Worm (Caenorhabditis elegans) whole organism, young adult: ENCODE results near the gene EEED8.18.

Source experiments
- B0019.2 ChIP-seq: fragments of 200-800 bp; sonication (Bioruptor generic); conservative IDR thresholded peaks from 2 replicates; pipeline ENCODE4 v1.3.6; 2022; ENCODE audit warnings: missing genetic modification reagents, missing genetic modification characterization, missing compliant biosample characterization
- B0336.3 ChIP-seq: fragments of 200-800 bp; sonication (Bioruptor generic); IDR thresholded peaks from 2 replicates; pipeline ENCODE4 v1.3.6; 2022; ENCODE audit warnings: missing genetic modification characterization, missing compliant biosample characterization
- F52B5.7 ChIP-seq: sonication (generic microtip); optimal IDR thresholded peaks from 2 replicates; lab custom pipeline; 2016; ENCODE audit warnings: mild to moderate bottlenecking, missing genetic modification characterization, missing compliant biosample characterization
- F55B11.4 ChIP-seq: sonication (generic microtip); optimal IDR thresholded peaks from 2 replicates; lab custom pipeline; 2016; ENCODE audit warnings: missing compliant biosample characterization, missing genetic modification characterization, borderline replicate concordance; ENCODE audit not compliant: insufficient read depth
- F57C9.4 ChIP-seq: sonication (generic microtip); optimal IDR thresholded peaks from 2 replicates; lab custom pipeline; 2017; ENCODE audit warnings: mild to moderate bottlenecking, missing genetic modification characterization, missing compliant biosample characterization
- aptf-3 ChIP-seq: fragments of 200-800 bp; sonication (Bioruptor generic); IDR thresholded peaks from 2 replicates; pipeline ENCODE4 v1.3.6; 2022; ENCODE audit warnings: missing genetic modification characterization, missing compliant biosample characterization
- attf-6 ChIP-seq: fragments of 200-800 bp; sonication (Bioruptor generic); IDR thresholded peaks from 2 replicates; pipeline ENCODE4 v1.3.6; 2022; ENCODE audit warnings: missing genetic modification reagents, missing genetic modification characterization, missing compliant biosample characterization
- ccch-3 ChIP-seq: fragments of 200-800 bp; sonication (Bioruptor generic); optimal IDR thresholded peaks from 2 replicates; lab custom pipeline; 2018; ENCODE audit warnings: mild to moderate bottlenecking, missing genetic modification characterization, missing compliant biosample characterization
- cebp-1 ChIP-seq, 2 experiments: fragments of 200-800 bp in 1 of 2; sonication (Bioruptor generic) in 1 of 2; sonication (generic microtip) in 1 of 2; IDR thresholded peaks in 1 of 2; optimal IDR thresholded peaks in 1 of 2; 2 replicates each; pipeline versions ENCODE4 v1.3.6 to Lab custom; 2017 to 2022; ENCODE audit warnings: missing compliant biosample characterization in 2 of 2, missing genetic modification characterization in 2 of 2, mild to moderate bottlenecking in 1 of 2, missing genetic modification reagents in 1 of 2, moderate library complexity in 1 of 2
- cebp-2 ChIP-seq: fragments of 200-800 bp; sonication (Bioruptor generic); IDR thresholded peaks from 2 replicates; pipeline ENCODE4 v1.3.6; 2022; ENCODE audit warnings: missing genetic modification characterization, missing compliant biosample characterization
- ceh-27 ChIP-seq: fragments of 200-800 bp; sonication (Bioruptor generic); optimal IDR thresholded peaks from 2 replicates; lab custom pipeline; 2018; ENCODE audit warnings: mild to moderate bottlenecking, missing genetic modification characterization, moderate library complexity, missing compliant biosample characterization
- ceh-91 ChIP-seq: fragments of 200-800 bp; sonication (Bioruptor generic); IDR thresholded peaks from 2 replicates; pipeline ENCODE4 v1.3.6; 2022; ENCODE audit warnings: missing genetic modification reagents, missing genetic modification characterization, missing compliant biosample characterization
- die-1 ChIP-seq: sonication (generic microtip); optimal IDR thresholded peaks from 2 replicates; lab custom pipeline; 2016; ENCODE audit warnings: missing genotype, mild to moderate bottlenecking, missing genetic modification characterization, missing compliant biosample characterization
- dox-1 ChIP-seq: fragments of 200-800 bp; sonication (Bioruptor generic); IDR thresholded peaks from 2 replicates; pipeline ENCODE4 v1.3.6; 2022; ENCODE audit warnings: missing genetic modification reagents, missing genetic modification characterization, missing compliant biosample characterization
- egl-44 ChIP-seq: fragments of 200-800 bp; sonication (Bioruptor generic); IDR thresholded peaks from 2 replicates; pipeline ENCODE4 v1.3.6; 2022; ENCODE audit warnings: missing genetic modification reagents, missing genetic modification characterization, missing compliant biosample characterization
- ets-4 ChIP-seq: fragments of 200-800 bp; sonication (Bioruptor generic); optimal IDR thresholded peaks from 2 replicates; lab custom pipeline; 2018; ENCODE audit warnings: mild to moderate bottlenecking, missing genetic modification characterization, missing compliant biosample characterization
- hmg-1.2 ChIP-seq: fragments of 200-800 bp; sonication (Bioruptor generic); IDR thresholded peaks from 2 replicates; pipeline ENCODE4 v1.3.6; 2022; ENCODE audit warnings: missing genetic modification reagents, missing genetic modification characterization, missing compliant biosample characterization
- hrde-1 ChIP-seq: sonication (generic microtip); optimal IDR thresholded peaks from 2 replicates; lab custom pipeline; 2016; ENCODE audit warnings: missing genetic modification characterization, mild to moderate bottlenecking, missing compliant biosample characterization, moderate library complexity, missing genotype, missing genetic modification reagents, borderline replicate concordance
- lag-1 ChIP-seq: fragments of 200-800 bp; sonication (Bioruptor generic); IDR thresholded peaks from 2 replicates; pipeline ENCODE4 v1.3.6; 2022; ENCODE audit warnings: missing genetic modification reagents, missing genetic modification characterization, missing compliant biosample characterization
- let-607 ChIP-seq, 2 experiments: fragments of 200-800 bp in 1 of 2; sonication (Bioruptor generic) in 1 of 2; sonication (generic microtip) in 1 of 2; optimal IDR thresholded peaks; 2 replicates each; lab custom pipeline; 2016 to 2018; ENCODE audit warnings: mild to moderate bottlenecking in 2 of 2, missing compliant biosample characterization in 2 of 2, missing genetic modification characterization in 2 of 2, moderate library complexity in 2 of 2, missing genotype in 1 of 2
- madf-10 ChIP-seq: sonication (generic microtip); optimal IDR thresholded peaks from 2 replicates; lab custom pipeline; 2016; ENCODE audit warnings: mild to moderate bottlenecking, missing genetic modification characterization, missing compliant biosample characterization
- madf-6 ChIP-seq: fragments of 200-800 bp; sonication (Bioruptor generic); IDR thresholded peaks from 2 replicates; pipeline ENCODE4 v1.3.6; 2022; ENCODE audit warnings: missing genetic modification reagents, missing genetic modification characterization, missing compliant biosample characterization
- madf-8 ChIP-seq: fragments of 200-800 bp; sonication (Bioruptor generic); conservative IDR thresholded peaks from 2 replicates; pipeline ENCODE4 v1.3.6; 2022; ENCODE audit warnings: missing genetic modification reagents, missing genetic modification characterization, missing compliant biosample characterization
- mcd-1 ChIP-seq: fragments of 200-800 bp; sonication (Bioruptor generic); IDR thresholded peaks from 2 replicates; pipeline ENCODE4 v1.3.6; 2022; ENCODE audit warnings: missing genetic modification reagents, missing genetic modification characterization, missing compliant biosample characterization
- mes-4 ChIP-seq: sonication (generic microtip); optimal IDR thresholded peaks from 2 replicates; lab custom pipeline; 2016; ENCODE audit warnings: missing genotype, missing genetic modification characterization, missing compliant biosample characterization
- mxl-1 ChIP-seq: sonication (generic microtip); optimal IDR thresholded peaks from 2 replicates; lab custom pipeline; 2016; ENCODE audit warnings: missing genetic modification characterization, missing compliant biosample characterization
- pha-4 ChIP-seq: fragments of 150-350 bp; sonication (generic microtip); optimal IDR thresholded peaks from 2 replicates; lab custom pipeline; 2014; ENCODE audit warnings: missing biosample characterization, missing genetic modification reagents, missing genetic modification characterization
- rcor-1 ChIP-seq: fragments of 200-800 bp; sonication (Bioruptor generic); IDR thresholded peaks from 2 replicates; pipeline ENCODE4 v1.3.6; 2022; ENCODE audit warnings: missing genetic modification reagents, missing genetic modification characterization, missing compliant biosample characterization
- rpc-1 ChIP-seq, 2 experiments: fragments of 150-350 bp in 1 of 2; sonication (generic microtip) in 1 of 2; optimal IDR thresholded peaks; 2 replicates each; lab custom pipeline; 2014 to 2018; ENCODE audit warnings: missing biosample characterization in 1 of 2, missing genetic modification characterization in 1 of 2, missing genetic modification reagents in 1 of 2, missing genotype in 1 of 2
- sea-2 ChIP-seq: fragments of 200-800 bp; sonication (Bioruptor generic); IDR thresholded peaks from 2 replicates; pipeline ENCODE4 v1.3.6; 2022; ENCODE audit warnings: missing genetic modification characterization, missing compliant biosample characterization
- snpc-1.3 ChIP-seq: sonication (generic microtip); optimal IDR thresholded peaks from 2 replicates; lab custom pipeline; 2017; ENCODE audit warnings: missing genetic modification characterization, mild to moderate bottlenecking, missing compliant biosample characterization, antibody characterized with exemption, moderate library complexity, missing genotype, missing genetic modification reagents; ENCODE audit not compliant: insufficient read depth
- snpc-4 ChIP-seq, 5 experiments: fragments of 150-350 bp in 1 of 5; sonication (generic microtip) in 4 of 5; optimal IDR thresholded peaks; 2 replicates each; lab custom pipeline; 2014 to 2018; ENCODE audit warnings: missing genetic modification characterization in 5 of 5, missing biosample characterization in 3 of 5, antibody characterized with exemption in 2 of 5, mild to moderate bottlenecking in 2 of 5, missing compliant biosample characterization in 2 of 5, missing genotype in 2 of 5, moderate library complexity in 2 of 5, missing genetic modification reagents in 1 of 5
- sptf-2 ChIP-seq: fragments of 200-800 bp; sonication (Bioruptor generic); optimal IDR thresholded peaks from 2 replicates; lab custom pipeline; 2018; ENCODE audit warnings: mild to moderate bottlenecking, missing genetic modification characterization, missing compliant biosample characterization
- ztf-26 ChIP-seq: sonication (generic microtip); optimal IDR thresholded peaks from 2 replicates; lab custom pipeline; 2017; ENCODE audit warnings: missing genetic modification characterization, missing compliant biosample characterization
- ztf-3 ChIP-seq: fragments of 200-800 bp; sonication (Bioruptor generic); optimal IDR thresholded peaks from 2 replicates; lab custom pipeline; 2018; ENCODE audit warnings: mild to moderate bottlenecking, missing genetic modification characterization, missing compliant biosample characterization

Gene EEED8.18

DNA sequence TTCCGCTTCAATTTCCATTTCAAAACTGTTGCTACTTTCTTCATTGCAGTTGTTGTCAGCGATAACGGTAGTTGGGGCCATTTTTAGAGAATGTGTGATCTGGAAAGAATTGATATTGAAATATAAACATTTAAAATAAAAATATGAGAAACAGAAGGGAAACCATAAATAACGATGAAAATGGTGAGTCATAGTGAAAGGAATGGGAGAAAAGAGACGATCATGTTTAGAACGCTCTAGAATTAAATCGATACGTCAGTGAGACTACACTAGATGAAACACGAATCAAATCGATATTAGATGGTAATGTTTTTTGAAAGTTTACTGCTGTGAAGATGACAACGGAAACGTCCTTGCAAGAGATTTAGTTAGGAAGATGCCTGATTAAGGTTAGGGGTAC is 3.5 kb downstream of the EEED8.18 start, which contains the start of the genes EEED8.12 and EEED8.4:
Gene EEED8.12 (minus strand): TSS at position 101 of the 400 bp plus-strand sequence.
Gene EEED8.4 (plus strand): TSS at position 396 of the 400 bp plus-strand sequence.
- TF ChIP-seq cebp-1 (GFP tag; IDR thresholded peaks at IDR 0.05; lab: Robert Waterston, UW) (no peak), cebp-1 (tag; optimal IDR thresholded peaks at IDR 0.05; lab: Kevin White, UChicago) (no peak), ceh-91 (GFP tag; lab: Robert Waterston, UW) (no peak), let-607 (tag; optimal IDR thresholded peaks at IDR 0.05; lab: Kevin White, UChicago) (no peak), die-1 (no peak)
- TF ChIP-seq, all 124 proteins: peak for 0

DNA sequence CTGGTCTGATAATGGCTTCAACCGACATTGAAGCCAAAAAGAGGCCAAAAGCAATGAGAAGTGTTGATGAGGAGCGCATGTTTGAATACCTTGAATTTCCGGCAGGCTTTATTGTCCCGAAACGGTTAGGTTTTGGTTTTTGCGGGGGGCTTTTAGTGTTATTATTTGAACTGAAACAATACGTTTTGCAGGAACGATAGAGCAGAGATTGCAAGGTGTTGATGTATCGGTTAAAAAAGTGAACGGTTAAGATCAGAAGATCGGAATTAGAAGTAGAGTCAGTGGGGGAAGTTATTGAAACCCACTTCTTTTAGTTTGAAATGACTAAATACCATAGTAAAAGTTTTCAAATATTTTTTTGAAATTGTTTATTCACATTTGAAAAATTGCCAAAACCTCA is 4.9 kb downstream of the EEED8.18 start, which contains the start of gene clec-141:
Gene clec-141 (minus strand): TSS at position 101 of the 400 bp plus-strand sequence.
- TF ChIP-seq F52B5.7 (tag; lab: Kevin White, UChicago) (no peak), attf-6 (GFP tag; lab: Robert Waterston, UW) (no peak), madf-10 (no peak), ets-4 (GFP tag; lab: Kevin White, UChicago) (no peak), snpc-4 (GFP tag; optimal IDR thresholded peaks at IDR 0.05; lab: Kevin White, UChicago) (no peak), snpc-4 (tag; optimal IDR thresholded peaks at IDR 0.05; lab: Kevin White, UChicago) (no peak), F55B11.4 (no peak), sptf-2 (no peak), ceh-27 (GFP tag; lab: Kevin White, UChicago) (no peak), dox-1 (no peak), B0336.3 (GFP tag; lab: Robert Waterston, UW) (no peak), ztf-3 (GFP tag; lab: Kevin White, UChicago) (no peak), B0019.2 (GFP tag; lab: Robert Waterston, UW) (no peak), F57C9.4 (tag; lab: Kevin White, UChicago) (no peak), lag-1 (GFP tag; lab: Robert Waterston, UW) (no peak), let-607 (tag; optimal IDR thresholded peaks at IDR 0.05; lab: Kevin White, UChicago) (no peak), mxl-1 (tag; lab: Kevin White, UChicago) (no peak), hmg-1.2 (GFP tag; lab: Robert Waterston, UW) (no peak)

- TF ChIP-seq cebp-2 (GFP tag; lab: Robert Waterston, UW) (no peak), snpc-1.3 (tag; lab: Kevin White, UChicago) (peak; percentile 23), rpc-1 (optimal IDR thresholded peaks at IDR 0.05; lab: Kevin White, UChicago) (peak; percentile 14), rpc-1 (tag; optimal IDR thresholded peaks at IDR 0.05; lab: Kevin White, UChicago) (no peak), pha-4 (peak; percentile 22), ztf-26 (tag; lab: Kevin White, UChicago) (no peak), madf-8 (GFP tag; lab: Robert Waterston, UW) (no peak), mes-4 (tag; lab: Kevin White, UChicago) (no peak), F55B11.4 (no peak), ets-4 (GFP tag; lab: Kevin White, UChicago) (no peak)
Observed at ce11 chrII:5399201-5399600, 13.2 kb downstream of the EEED8.18 start, which contains the start of gene mog-5. Gene mog-5, plus strand, starts transcription at chrII:5399538.

ce11 chrII:5398779-5399178 is 13.6 kb downstream of the EEED8.18 start, which contains the start of gene fbxl-3:
Gene fbxl-3, minus strand, starts transcription at chrII:5398902.
- TF ChIP-seq hmg-1.2 (GFP tag; lab: Robert Waterston, UW): peak; percentile 83; the same call in 1 of the 2 replicates
- TF ChIP-seq madf-6 (GFP tag; lab: Robert Waterston, UW): no peak

- no peak for TF ChIP-seq egl-44 (GFP tag; lab: Robert Waterston, UW)
- TF ChIP-seq mcd-1: no peak
- TF ChIP-seq sea-2 (GFP tag; lab: Robert Waterston, UW): no peak
- TF ChIP-seq hrde-1 (tag; lab: Kevin White, UChicago): no peak
- no peak for TF ChIP-seq ccch-3 (GFP tag; lab: Kevin White, UChicago)
- TF ChIP-seq aptf-3 (GFP tag; lab: Robert Waterston, UW): no peak
- TF ChIP-seq rcor-1 (GFP tag; lab: Robert Waterston, UW): no peak
- no peak for TF ChIP-seq F57C9.4 (tag; lab: Kevin White, UChicago)
- no peak for TF ChIP-seq attf-6 (GFP tag; lab: Robert Waterston, UW)
Observed at ce11 chrII:5395594-5395993, 16.8 kb downstream of the EEED8.18 start, which contains the start of gene pink-1. Gene pink-1, minus strand, starts transcription at chrII:5395694.
